Worm (Caenorhabditis elegans) whole organism, L4 larva: ENCODE measurements around the gene ddo-2.

ENCODE experiments used
- F10B5.3 ChIP-seq: sonication (generic microtip); optimal IDR thresholded peaks from 2 replicates; lab custom pipeline; 2016; ENCODE audit warnings: mild to moderate bottlenecking, missing genetic modification characterization, missing compliant biosample characterization
- F37D6.2 ChIP-seq: sonication (generic microtip); optimal IDR thresholded peaks from 2 replicates; lab custom pipeline; 2016; ENCODE audit warnings: mild to moderate bottlenecking, missing genetic modification characterization, missing compliant biosample characterization
- T26A8.4 ChIP-seq: fragments of 200-800 bp; sonication (Bioruptor generic); IDR thresholded peaks from 2 replicates; pipeline ENCODE4 v1.3.6; 2022; ENCODE audit warnings: missing genetic modification characterization, missing compliant biosample characterization
- Y105C5A.15 ChIP-seq: fragments of 200-800 bp; sonication (Bioruptor generic); IDR thresholded peaks from 2 replicates; pipeline ENCODE4 v1.3.6; 2022; ENCODE audit warnings: missing genetic modification characterization, missing compliant biosample characterization
- Y5F2A.4 ChIP-seq: fragments of 200-800 bp; sonication (Bioruptor generic); optimal IDR thresholded peaks from 2 replicates; lab custom pipeline; 2018; ENCODE audit warnings: mild to moderate bottlenecking, missing genetic modification characterization, missing compliant biosample characterization
- Y75B8A.6 ChIP-seq: fragments of 200-800 bp; sonication (Bioruptor generic); IDR thresholded peaks from 2 replicates; pipeline ENCODE4 v1.3.6; 2022; ENCODE audit warnings: missing genetic modification reagents, missing genetic modification characterization, missing compliant biosample characterization
- ZK337.2 ChIP-seq: fragments of 200-800 bp; sonication (Bioruptor generic); IDR thresholded peaks from 2 replicates; pipeline ENCODE4 v1.3.6; 2022; ENCODE audit warnings: missing genetic modification reagents, missing genetic modification characterization, missing compliant biosample characterization
- aha-1 ChIP-seq: fragments of 150-350 bp; peaks from one replicate; lab custom pipeline; 2014; ENCODE audit warnings: missing biosample characterization, missing genetic modification characterization
- ama-1 ChIP-seq: fragments of 150-350 bp; optimal IDR thresholded peaks from 2 replicates; lab custom pipeline; 2014; ENCODE audit warnings: inconsistent platforms, mixed read lengths
- attf-4 ChIP-seq: sonication (generic microtip); optimal IDR thresholded peaks from 3 replicates; lab custom pipeline; 2017; ENCODE audit warnings: missing biosample characterization, missing genetic modification characterization
- ceh-28 ChIP-seq: fragments of 150-350 bp; optimal IDR thresholded peaks from 2 replicates; lab custom pipeline; 2014; ENCODE audit warnings: missing biosample characterization, missing genetic modification reagents, missing genetic modification characterization
- ceh-32 ChIP-seq: sonication (generic microtip); optimal IDR thresholded peaks from 2 replicates; lab custom pipeline; 2016; ENCODE audit warnings: mild to moderate bottlenecking, missing genetic modification characterization, missing compliant biosample characterization; ENCODE audit not compliant: poor library complexity
- ceh-62 ChIP-seq: sonication (generic microtip); optimal IDR thresholded peaks from 2 replicates; lab custom pipeline; 2017; ENCODE audit warnings: missing biosample characterization, missing genetic modification characterization
- ces-1 ChIP-seq: fragments of 150-350 bp; sonication (generic microtip); optimal IDR thresholded peaks from 4 replicates; lab custom pipeline; 2014; ENCODE audit warnings: missing biosample characterization, missing genetic modification reagents, missing genetic modification characterization
- dmd-6 ChIP-seq: fragments of 200-800 bp; sonication (Bioruptor generic); IDR thresholded peaks from 2 replicates; pipeline ENCODE4 v1.3.6; 2022; ENCODE audit warnings: missing genetic modification reagents, missing genetic modification characterization, missing compliant biosample characterization
- dpl-1 ChIP-seq: fragments of 150-350 bp; optimal IDR thresholded peaks from 2 replicates; lab custom pipeline; 2014; ENCODE audit warnings: missing biosample characterization, missing genetic modification reagents, missing genetic modification characterization
- dve-1 ChIP-seq: sonication (generic microtip); optimal IDR thresholded peaks from 2 replicates; lab custom pipeline; 2017; ENCODE audit warnings: antibody characterized with exemption, mild to moderate bottlenecking, missing genetic modification characterization, missing compliant biosample characterization; ENCODE audit not compliant: insufficient read depth
- fkh-10 ChIP-seq: fragments of 150-350 bp; optimal IDR thresholded peaks from 2 replicates; lab custom pipeline; 2014; ENCODE audit warnings: missing biosample characterization, missing genetic modification reagents, missing genetic modification characterization
- hif-1 ChIP-seq, 2 experiments: sonication (generic microtip); optimal IDR thresholded peaks; 2 replicates each; lab custom pipeline; 2016 to 2017; ENCODE audit warnings: missing compliant biosample characterization in 2 of 2, missing genetic modification characterization in 2 of 2, missing genetic modification reagents in 2 of 2, missing genotype in 2 of 2, mild to moderate bottlenecking in 1 of 2
- hlh-30 ChIP-seq: sonication (generic microtip); optimal IDR thresholded peaks from 2 replicates; lab custom pipeline; 2017; ENCODE audit warnings: antibody characterized with exemption, mild to moderate bottlenecking, missing genetic modification characterization, missing compliant biosample characterization; ENCODE audit not compliant: insufficient read depth
- lim-7 ChIP-seq: fragments of 200-800 bp; sonication (Bioruptor generic); IDR thresholded peaks from 2 replicates; pipeline ENCODE4 v1.3.6; 2022; ENCODE audit warnings: missing genetic modification characterization, missing compliant biosample characterization
- lin-13 ChIP-seq: fragments of 150-350 bp; optimal IDR thresholded peaks from 2 replicates; lab custom pipeline; 2014; ENCODE audit warnings: missing biosample characterization, missing genetic modification reagents, missing genetic modification characterization
- lin-15B ChIP-seq: fragments of 150-350 bp; sonication (generic microtip); optimal IDR thresholded peaks from 3 replicates; lab custom pipeline; 2014; ENCODE audit warnings: missing biosample characterization, missing genetic modification characterization
- lir-3 ChIP-seq: sonication (generic microtip); optimal IDR thresholded peaks from 2 replicates; lab custom pipeline; 2016; ENCODE audit warnings: mild to moderate bottlenecking, missing genetic modification characterization, missing compliant biosample characterization
- lsy-2 ChIP-seq, 2 experiments: fragments of 150-350 bp in 1 of 2; sonication (generic microtip) in 1 of 2; optimal IDR thresholded peaks; 2 replicates each; lab custom pipeline; 2014 to 2017; ENCODE audit warnings: missing biosample characterization in 2 of 2, missing genetic modification characterization in 2 of 2
- madf-9 ChIP-seq: fragments of 200-800 bp; sonication (Bioruptor generic); conservative IDR thresholded peaks from 2 replicates; pipeline ENCODE4 v1.3.6; 2022; ENCODE audit warnings: missing genetic modification reagents, missing genetic modification characterization, missing compliant biosample characterization
- mdt-29 ChIP-seq: fragments of 200-800 bp; sonication (Bioruptor generic); IDR thresholded peaks from 2 replicates; pipeline ENCODE4 v1.3.6; 2022; ENCODE audit warnings: missing genetic modification reagents, missing genetic modification characterization, missing compliant biosample characterization
- mep-1 ChIP-seq: fragments of 150-350 bp; sonication (generic microtip); optimal IDR thresholded peaks from 3 replicates; lab custom pipeline; 2014; ENCODE audit warnings: missing biosample characterization, missing genetic modification characterization
- mes-2 ChIP-seq: sonication (generic microtip); optimal IDR thresholded peaks from 2 replicates; lab custom pipeline; 2016; ENCODE audit warnings: missing genotype, mild to moderate bottlenecking, missing genetic modification characterization, missing compliant biosample characterization; ENCODE audit not compliant: poor library complexity, severe bottlenecking
- mxl-2 ChIP-seq: fragments of 200-800 bp; sonication (Bioruptor generic); conservative IDR thresholded peaks from 2 replicates; pipeline ENCODE4 v1.3.6; 2022; ENCODE audit warnings: missing genetic modification reagents, missing genetic modification characterization, missing compliant biosample characterization
- nhr-11 ChIP-seq: fragments of 150-350 bp; optimal IDR thresholded peaks from 2 replicates; lab custom pipeline; 2014; ENCODE audit warnings: missing biosample characterization, missing genetic modification characterization
- nhr-25 ChIP-seq: sonication (generic microtip); optimal IDR thresholded peaks from 2 replicates; lab custom pipeline; 2017; ENCODE audit warnings: missing genetic modification characterization, mild to moderate bottlenecking, missing compliant biosample characterization, antibody characterized with exemption, moderate library complexity, borderline replicate concordance; ENCODE audit not compliant: insufficient read depth
- nhr-41 ChIP-seq: fragments of 200-800 bp; sonication (Bioruptor generic); IDR thresholded peaks from 2 replicates; pipeline ENCODE4 v1.3.6; 2022; ENCODE audit warnings: missing genetic modification reagents, missing genetic modification characterization, missing compliant biosample characterization
- nhr-48 ChIP-seq: sonication (generic microtip); optimal IDR thresholded peaks from 2 replicates; lab custom pipeline; 2016; ENCODE audit warnings: mild to moderate bottlenecking, missing genetic modification characterization, missing compliant biosample characterization
- nhr-6 ChIP-seq: fragments of 150-350 bp; optimal IDR thresholded peaks from 2 replicates; lab custom pipeline; 2014; ENCODE audit warnings: missing biosample characterization, missing genetic modification characterization
- nhr-76 ChIP-seq: fragments of 150-350 bp; optimal IDR thresholded peaks from 2 replicates; lab custom pipeline; 2014; ENCODE audit warnings: missing biosample characterization, missing genetic modification characterization
- nhr-77 ChIP-seq: fragments of 150-350 bp; optimal IDR thresholded peaks from 2 replicates; lab custom pipeline; 2014; ENCODE audit warnings: missing biosample characterization, missing genetic modification characterization
- pha-4 ChIP-seq, 2 experiments: fragments of 150-350 bp in 1 of 2; fragments of 200-800 bp in 1 of 2; sonication (Bioruptor generic) in 1 of 2; IDR thresholded peaks in 1 of 2; optimal IDR thresholded peaks in 1 of 2; 2 replicates each; pipeline versions ENCODE4 v1.3.6 to Lab custom; 2014 to 2022; ENCODE audit warnings: missing genetic modification characterization in 2 of 2, missing genetic modification reagents in 2 of 2, missing biosample characterization in 1 of 2, missing compliant biosample characterization in 1 of 2
- php-3 ChIP-seq: fragments of 200-800 bp; sonication (Bioruptor generic); IDR thresholded peaks from 2 replicates; pipeline ENCODE4 v1.3.6; 2022; ENCODE audit warnings: missing genetic modification reagents, missing genetic modification characterization, missing compliant biosample characterization
- pqm-1 ChIP-seq: sonication (generic microtip); optimal IDR thresholded peaks from 2 replicates; lab custom pipeline; 2017; ENCODE audit warnings: missing biosample characterization, missing genetic modification characterization
- saeg-2 ChIP-seq: fragments of 200-800 bp; sonication (Bioruptor generic); IDR thresholded peaks from 2 replicates; pipeline ENCODE4 v1.3.6; 2022; ENCODE audit warnings: missing genetic modification reagents, missing genetic modification characterization, missing compliant biosample characterization
- sdz-12 ChIP-seq: fragments of 200-800 bp; sonication (Bioruptor generic); optimal IDR thresholded peaks from 2 replicates; lab custom pipeline; 2018; ENCODE audit warnings: mild to moderate bottlenecking, missing genetic modification characterization, missing compliant biosample characterization
- snpc-1.2 ChIP-seq: fragments of 200-800 bp; sonication (Bioruptor generic); IDR thresholded peaks from 2 replicates; pipeline ENCODE4 v1.3.6; 2022; ENCODE audit warnings: missing genetic modification reagents, missing genetic modification characterization, missing compliant biosample characterization
- snpc-4 ChIP-seq: fragments of 150-350 bp; optimal IDR thresholded peaks from 2 replicates; lab custom pipeline; 2014; ENCODE audit warnings: missing biosample characterization, missing genetic modification characterization
- spr-1 ChIP-seq: sonication (generic microtip); optimal IDR thresholded peaks from 2 replicates; lab custom pipeline; 2016; ENCODE audit warnings: mild to moderate bottlenecking, missing genetic modification characterization, missing compliant biosample characterization
- tag-97 ChIP-seq: fragments of 200-800 bp; sonication (Bioruptor generic); IDR thresholded peaks from 2 replicates; pipeline ENCODE4 v1.3.6; 2022; ENCODE audit warnings: missing genetic modification characterization, missing compliant biosample characterization
- zfp-2 ChIP-seq: sonication (generic microtip); optimal IDR thresholded peaks from 2 replicates; lab custom pipeline; 2016; ENCODE audit warnings: mild to moderate bottlenecking, missing genetic modification characterization, missing compliant biosample characterization
- zfp-3 ChIP-seq: fragments of 200-800 bp; sonication (Bioruptor generic); conservative IDR thresholded peaks from 2 replicates; pipeline ENCODE4 v1.3.6; 2022; ENCODE audit warnings: missing genetic modification reagents, missing genetic modification characterization, missing compliant biosample characterization
- zip-2 ChIP-seq: fragments of 150-350 bp; optimal IDR thresholded peaks from 2 replicates; lab custom pipeline; 2014; ENCODE audit warnings: missing biosample characterization, missing genetic modification characterization
- ztf-7 ChIP-seq: fragments of 150-350 bp; optimal IDR thresholded peaks from 2 replicates; lab custom pipeline; 2014; ENCODE audit warnings: missing biosample characterization, missing genetic modification characterization

ddo-2 gene

ce11 chrV:7435376-7436204 is at the start of gene ddo-2, which contains the start of gene F25E5.8:
ddo-2 (minus strand) TSS chrV:7435705.
F25E5.8 (plus strand) TSS chrV:7435930.
- TF ChIP-seq F37D6.2 (tag; lab: Kevin White, UChicago) (no peak), lsy-2 (tag; optimal IDR thresholded peaks at IDR 0.05; lab: Kevin White, UChicago) (no peak), ceh-62 (tag; lab: Kevin White, UChicago) (no peak), hif-1 (tag; optimal IDR thresholded peaks at IDR 0.05; lab: Kevin White, UChicago) (peak in 1 of 2 experiments; percentile 41), fkh-10 (GFP tag; lab: Kevin White, UChicago) (no peak), nhr-6 (no peak), aha-1 (tag; lab: Kevin White, UChicago) (peak; percentile 97), php-3 (no peak), sdz-12 (GFP tag; lab: Kevin White, UChicago) (no peak), ces-1 (GFP tag; lab: Kevin White, UChicago) (no peak), mep-1 (tag; lab: Kevin White, UChicago) (no peak), T26A8.4 (GFP tag; lab: Robert Waterston, UW) (no peak), snpc-4 (no peak), lin-15B (tag; lab: Kevin White, UChicago) (no peak), nhr-25 (no peak), zip-2 (tag; lab: Kevin White, UChicago) (no peak), Y5F2A.4 (GFP tag; lab: Kevin White, UChicago) (no peak), mdt-29 (GFP tag; lab: Robert Waterston, UW) (no peak), dpl-1 (GFP tag; lab: Kevin White, UChicago) (no peak), spr-1 (tag; lab: Kevin White, UChicago) (no peak), nhr-77 (tag; lab: Kevin White, UChicago) (no peak), F10B5.3 (tag; lab: Kevin White, UChicago) (no peak), pqm-1 (tag; lab: Kevin White, UChicago) (no peak), ceh-28 (tag; lab: Kevin White, UChicago) (no peak), zfp-3 (GFP tag; lab: Robert Waterston, UW) (0 out of 2 replicates have a peak, but pooled peaks have one; percentile 22), nhr-41 (GFP tag; lab: Robert Waterston, UW) (no peak), zfp-2 (no peak), nhr-11 (tag; lab: Kevin White, UChicago) (no peak), madf-9 (GFP tag; lab: Robert Waterston, UW) (no peak), attf-4 (tag; lab: Kevin White, UChicago) (no peak), Y105C5A.15 (no peak), tag-97 (no peak), lir-3 (no peak), snpc-1.2 (GFP tag; lab: Robert Waterston, UW) (no peak), ama-1 (lab: Kevin White, UChicago) (peak; percentile 74), pha-4 (GFP tag; IDR thresholded peaks at IDR 0.05; lab: Robert Waterston, UW) (no peak), pha-4 (tag; optimal IDR thresholded peaks at IDR 0.05; lab: Kevin White, UChicago) (no peak), saeg-2 (GFP tag; lab: Robert Waterston, UW) (no peak), lin-13 (GFP tag; lab: Kevin White, UChicago) (no peak), dve-1 (tag; lab: Kevin White, UChicago) (peak; percentile 15), nhr-48 (no peak), mxl-2 (GFP tag; lab: Robert Waterston, UW) (no peak), ceh-32 (no peak), nhr-76 (tag; lab: Kevin White, UChicago) (no peak), Y75B8A.6 (no peak), ZK337.2 (GFP tag; lab: Robert Waterston, UW) (no peak), ztf-7 (no peak), hlh-30 (peak; percentile 33), dmd-6 (no peak), mes-2 (no peak), lim-7 (GFP tag; lab: Robert Waterston, UW) (no peak)
